Worm (Caenorhabditis elegans) whole organism, L3 larva: ENCODE data around the gene acp-4.

Experiments used
- fkh-10 ChIP-seq: sonication (generic microtip); optimal IDR thresholded peaks from 2 replicates; lab custom pipeline; 2017; ENCODE audit warnings: missing biosample characterization, missing genetic modification reagents, missing genetic modification characterization
- fos-1 ChIP-seq: fragments of 150-350 bp; optimal IDR thresholded peaks from 2 replicates; lab custom pipeline; 2014; ENCODE audit warnings: missing biosample characterization, missing genetic modification characterization
- mdl-1 ChIP-seq: fragments of 150-350 bp; optimal IDR thresholded peaks from 2 replicates; lab custom pipeline; 2014; ENCODE audit warnings: missing biosample characterization, missing genetic modification characterization
- nfya-1 ChIP-seq: sonication (generic microtip); optimal IDR thresholded peaks from 2 replicates; lab custom pipeline; 2017; ENCODE audit warnings: missing genetic modification characterization, mild to moderate bottlenecking, missing compliant biosample characterization, antibody characterized with exemption, moderate library complexity; ENCODE audit not compliant: insufficient read depth
- skn-1 ChIP-seq: fragments of 150-350 bp; optimal IDR thresholded peaks from 2 replicates; lab custom pipeline; 2014; ENCODE audit warnings: missing biosample characterization, missing genetic modification characterization

ce11 chrII:8404748-8405147 lies 30.2 kb downstream of the acp-4 start, which contains the start of gene skpo-1:
- TF ChIP-seq mdl-1 (no peak), nfya-1 (no peak), fkh-10 (no peak), skn-1 (tag; lab: Kevin White, UChicago) (no peak), fos-1 (tag; lab: Kevin White, UChicago) (no peak)
